Worm (Caenorhabditis elegans): ENCODE data around the gene Y67D8C.9.

Y67D8C.9 gene

DNA sequence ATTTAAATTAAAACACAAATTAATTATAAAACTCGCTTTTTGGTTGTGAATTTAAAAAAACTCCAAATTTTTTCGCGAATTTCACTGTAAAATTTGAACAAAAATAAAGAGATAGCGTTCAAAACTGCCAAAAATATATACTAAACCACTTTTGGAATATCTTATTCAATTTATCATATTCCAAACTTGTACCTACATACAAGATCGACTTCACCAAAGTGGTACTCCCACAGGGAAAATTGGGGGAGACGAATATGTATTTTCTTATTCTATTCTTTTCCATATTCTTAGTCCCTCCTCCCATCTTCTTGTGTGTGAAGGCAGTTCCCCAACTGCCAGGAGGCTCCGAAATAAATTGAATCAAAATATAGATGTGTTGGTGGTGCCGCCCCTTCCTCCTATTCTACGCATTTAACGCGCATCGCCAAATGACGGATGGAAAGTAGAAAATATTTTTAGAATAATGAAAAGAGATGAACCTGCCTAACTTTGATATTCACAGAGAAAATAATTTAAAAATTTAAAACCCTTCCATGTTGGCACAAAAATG, 9.3 kb upstream of the Y67D8C.9 start:
- TF ChIP-seq nhr-77 (tag; optimal IDR thresholded peaks at IDR 0.05), result no peak
- no peak for TF ChIP-seq zag-1 (tag; optimal IDR thresholded peaks at IDR 0.05)
- TF ChIP-seq elt-1 (tag; optimal IDR thresholded peaks at IDR 0.05), result no peak
- TF ChIP-seq ceh-9 (tag; optimal IDR thresholded peaks at IDR 0.05), result no peak
- no peak for TF ChIP-seq eor-1 (tag; optimal IDR thresholded peaks at IDR 0.05)
- no peak for TF ChIP-seq jun-1 (tag; optimal IDR thresholded peaks at IDR 0.05)
- no peak for TF ChIP-seq pha-4 (tag; optimal IDR thresholded peaks at IDR 0.05)
- no peak for TF ChIP-seq R02D3.7 (tag; optimal IDR thresholded peaks at IDR 0.05)
- TF ChIP-seq nhr-11 (tag; optimal IDR thresholded peaks at IDR 0.05), result no peak
- TF ChIP-seq nhr-23 (tag; optimal IDR thresholded peaks at IDR 0.05), result no peak
- no peak for TF ChIP-seq mdl-1 (tag; optimal IDR thresholded peaks at IDR 0.05)
- TF ChIP-seq ceh-82 (tag; optimal IDR thresholded peaks at IDR 0.05), result no peak
- no peak for TF ChIP-seq nhr-43 (tag; optimal IDR thresholded peaks at IDR 0.05; ENCODE audit: poor library complexity, severe bottlenecking)
- TF ChIP-seq unc-62 (GFP tag; optimal IDR thresholded peaks at IDR 0.05), result no peak
- no peak for TF ChIP-seq ztf-4 (tag; optimal IDR thresholded peaks at IDR 0.05)

ce11 chrIV:3092978-3093377, 6.3 kb upstream of the Y67D8C.9 start:
- TF ChIP-seq lin-39 (tag; optimal IDR thresholded peaks at IDR 0.05), result no peak
- TF ChIP-seq nhr-43 (tag; optimal IDR thresholded peaks at IDR 0.05; ENCODE audit: poor library complexity, severe bottlenecking), result no peak
- no peak for TF ChIP-seq ztf-4 (tag; optimal IDR thresholded peaks at IDR 0.05)
- no peak for TF ChIP-seq lin-15B (tag; optimal IDR thresholded peaks at IDR 0.05)
- no peak for TF ChIP-seq skn-1 (tag; optimal IDR thresholded peaks at IDR 0.05)
- no peak for TF ChIP-seq ceh-9 (tag; optimal IDR thresholded peaks at IDR 0.05)
- TF ChIP-seq eor-1 (tag; optimal IDR thresholded peaks at IDR 0.05), result no peak
- no peak for TF ChIP-seq ceh-16 (tag; optimal IDR thresholded peaks at IDR 0.05)
- TF ChIP-seq pha-4 (tag; optimal IDR thresholded peaks at IDR 0.05), result no peak
- no peak for TF ChIP-seq nhr-23 (tag; optimal IDR thresholded peaks at IDR 0.05)

DNA sequence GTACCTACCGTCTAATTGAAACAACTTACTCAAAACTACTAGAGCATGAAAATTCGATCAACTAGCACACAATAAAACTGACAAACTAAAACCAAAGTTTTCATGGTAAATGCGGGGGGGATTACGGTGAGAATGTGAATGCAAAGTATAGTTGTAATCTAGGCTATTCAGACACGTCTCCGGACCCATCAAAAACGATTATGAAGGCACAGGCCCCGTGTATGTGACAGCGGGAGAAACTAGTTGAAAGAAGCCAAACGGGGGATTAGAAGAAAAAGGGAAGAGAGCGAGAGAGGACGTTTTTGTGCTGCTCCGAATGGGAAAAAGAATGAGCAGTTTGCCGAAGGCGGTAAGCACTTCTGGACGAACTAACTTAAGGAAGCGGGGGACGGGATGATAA, 4.4 kb upstream of the Y67D8C.9 start:
- TF ChIP-seq ztf-11 (tag; optimal IDR thresholded peaks at IDR 0.05), result no peak
- TF ChIP-seq ceh-82 (tag; optimal IDR thresholded peaks at IDR 0.05), result no peak
- TF ChIP-seq sea-2 (GFP tag; optimal IDR thresholded peaks at IDR 0.05), result no peak
- peak; percentile 7 for TF ChIP-seq lin-39 (tag; optimal IDR thresholded peaks at IDR 0.05)

DNA sequence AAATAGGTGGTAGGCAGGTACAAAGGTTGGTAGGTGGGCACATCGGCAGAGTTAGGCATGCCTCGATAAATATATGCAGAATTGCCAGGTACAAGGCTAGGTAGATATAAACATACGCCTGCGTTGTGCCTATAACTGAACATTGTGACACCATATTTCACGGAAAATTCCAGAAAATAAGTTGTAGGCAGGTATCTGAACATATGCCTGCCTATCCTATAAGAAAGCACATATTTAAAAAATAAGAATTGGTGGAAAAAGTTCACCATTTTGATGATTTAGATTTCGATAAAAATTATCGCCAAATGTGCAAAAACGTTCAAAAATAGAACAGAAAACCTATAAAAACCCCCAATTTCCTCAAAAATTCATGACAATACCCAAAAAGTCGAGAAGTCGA, 2.9 kb upstream of the Y67D8C.9 start:
- TF ChIP-seq egl-5 (tag; optimal IDR thresholded peaks at IDR 0.05) (no peak), jun-1 (tag; optimal IDR thresholded peaks at IDR 0.05) (no peak)

- no peak for TF ChIP-seq ceh-82 (tag; optimal IDR thresholded peaks at IDR 0.05)
- TF ChIP-seq elt-2 (tag; optimal IDR thresholded peaks at IDR 0.05), result no peak
These were observed 9.9 kb downstream of the Y67D8C.9 start for ce11 chrIV:3076802-3077201.

ce11 chrIV:3076207-3076606, 10.5 kb downstream of the Y67D8C.9 start, which contains the start of gene Y67D8C.22:
Gene Y67D8C.22, minus strand, starts transcription at chrIV:3076307.
- no peak for TF ChIP-seq nfya-1 (tag; optimal IDR thresholded peaks at IDR 0.05; ENCODE audit: insufficient read depth)

- TF ChIP-seq fos-1 (tag; optimal IDR thresholded peaks at IDR 0.05), result no peak
- no peak for TF ChIP-seq ama-1 (optimal IDR thresholded peaks at IDR 0.05)
- no peak for TF ChIP-seq ztf-4 (tag; optimal IDR thresholded peaks at IDR 0.05)
- no peak for TF ChIP-seq ceh-28 (tag; optimal IDR thresholded peaks at IDR 0.05)
These were observed 14.7 kb downstream of the Y67D8C.9 start, which contains the start of gene Y67D8C.2 for ce11 chrIV:3071997-3072396. Gene Y67D8C.2, plus strand, starts transcription at chrIV:3072297.

- no peak for TF ChIP-seq unc-62 (GFP tag; optimal IDR thresholded peaks at IDR 0.05)
- no peak for TF ChIP-seq ceh-82 (tag; optimal IDR thresholded peaks at IDR 0.05)
- TF ChIP-seq lin-39 (tag; optimal IDR thresholded peaks at IDR 0.05), result peak; percentile 76
These were observed 17.0 kb downstream of the Y67D8C.9 start, which contains the start of gene cpg-9 for ce11 chrIV:3069619-3070260. Gene cpg-9, minus strand, starts transcription at chrIV:3070210.

All from whole organism, L3 larva.